Worm (Caenorhabditis elegans): Measurements from ENCODE around the gene ule-4.

The ule-4 gene

DNA sequence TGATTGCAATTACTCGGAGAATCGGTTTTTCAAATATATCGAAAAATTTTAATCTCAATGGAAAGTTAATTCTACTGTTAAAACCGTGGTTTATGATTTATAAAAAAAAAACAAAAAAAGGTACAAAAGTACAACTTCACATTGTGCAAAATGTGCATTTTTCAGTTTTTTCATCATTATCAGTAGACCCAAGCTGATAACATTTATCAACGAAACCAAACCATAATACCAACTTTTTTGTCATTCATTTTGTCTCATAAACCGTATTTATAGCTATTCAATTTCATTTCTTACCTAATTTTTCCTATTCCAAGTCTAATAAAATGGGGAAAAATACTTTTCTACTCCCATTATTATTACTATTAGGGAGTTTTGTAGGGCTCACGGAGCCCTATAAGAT, 8.4 kb downstream of the ule-4 start, which contains the start of gene ugt-22:
Gene ugt-22 (plus strand): TSS at position 234 of the 400 bp plus-strand sequence.
- peak; percentile 83 for TF ChIP-seq pqm-1 (tag; optimal IDR thresholded peaks at IDR 0.05)
- TF ChIP-seq elt-2 (tag; optimal IDR thresholded peaks at IDR 0.05): peak; percentile 86
- TF ChIP-seq skn-1 (tag; optimal IDR thresholded peaks at IDR 0.05): peak; percentile 22
- TF ChIP-seq nhr-76 (tag; optimal IDR thresholded peaks at IDR 0.05): no peak
- no peak for TF ChIP-seq egl-5 (tag; optimal IDR thresholded peaks at IDR 0.05)
- TF ChIP-seq nhr-237 (tag; optimal IDR thresholded peaks at IDR 0.05): no peak

DNA sequence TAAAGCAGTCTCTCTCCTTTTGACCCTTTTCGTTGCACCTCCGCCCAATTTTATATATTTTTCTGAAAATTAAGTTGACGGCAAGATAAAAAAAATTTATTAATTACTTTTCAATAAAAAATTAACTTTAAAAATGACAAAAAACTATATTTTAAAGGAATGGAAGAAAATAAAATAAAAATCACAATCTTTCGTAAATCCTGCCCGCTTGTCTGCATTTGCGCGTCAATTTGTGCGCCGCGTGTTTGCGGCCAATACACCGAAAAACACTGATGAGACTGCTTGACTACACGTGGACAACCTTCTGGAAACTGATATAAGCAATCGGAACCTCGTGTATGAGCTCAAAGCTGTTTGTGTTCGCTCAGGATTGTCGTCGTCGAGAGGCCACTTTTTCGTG, 10.5 kb downstream of the ule-4 start, which contains the start of gene C08F11.7:
Gene C08F11.7 (plus strand): TSS at position 301 of the 400 bp plus-strand sequence.
- TF ChIP-seq pqm-1 (tag; optimal IDR thresholded peaks at IDR 0.05) (no peak), egl-27 (tag; optimal IDR thresholded peaks at IDR 0.05) (no peak), nhr-11 (tag; optimal IDR thresholded peaks at IDR 0.05) (no peak), tbx-2 (tag; optimal IDR thresholded peaks at IDR 0.05) (no peak), ceh-28 (tag; optimal IDR thresholded peaks at IDR 0.05) (no peak), elt-3 (tag; optimal IDR thresholded peaks at IDR 0.05) (no peak)

DNA sequence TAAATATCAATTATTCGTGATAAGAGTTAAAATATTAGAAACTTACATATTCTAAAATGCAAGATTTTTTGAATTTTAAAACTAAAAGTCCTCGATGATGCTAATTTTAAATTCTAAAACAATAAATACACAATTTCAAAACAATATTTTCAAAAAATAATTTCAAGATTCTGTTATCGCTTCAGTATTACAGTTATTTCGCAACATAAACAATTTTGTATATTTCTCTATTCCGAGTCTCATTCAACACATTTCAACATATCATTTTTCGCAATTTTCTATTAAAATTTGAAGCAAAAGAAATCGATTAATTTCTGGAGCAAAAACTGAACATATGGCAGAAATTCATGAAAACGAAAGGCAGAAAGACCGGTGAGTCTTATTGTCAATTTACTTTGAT, 14.3 kb downstream of the ule-4 start, which contains the start of gene fbxa-98:
Gene fbxa-98 (plus strand): TSS at position 243 of the 400 bp plus-strand sequence.
- TF ChIP-seq daf-12 (tag; optimal IDR thresholded peaks at IDR 0.05): no peak
- no peak for TF ChIP-seq nhr-12 (tag; optimal IDR thresholded peaks at IDR 0.05)
- no peak for TF ChIP-seq lin-39 (tag; optimal IDR thresholded peaks at IDR 0.05)
- no peak for TF ChIP-seq ceh-28 (tag; optimal IDR thresholded peaks at IDR 0.05)
- TF ChIP-seq snpc-4 (tag; optimal IDR thresholded peaks at IDR 0.05): no peak
- TF ChIP-seq ZK546.5 (tag; optimal IDR thresholded peaks at IDR 0.05): no peak
- TF ChIP-seq nhr-43 (tag; optimal IDR thresholded peaks at IDR 0.05; ENCODE audit: poor library complexity, severe bottlenecking): no peak
- no peak for TF ChIP-seq fos-1 (tag; optimal IDR thresholded peaks at IDR 0.05)
- no peak for TF ChIP-seq elt-2 (tag; optimal IDR thresholded peaks at IDR 0.05)
- no peak for TF ChIP-seq nhr-28 (tag; optimal IDR thresholded peaks at IDR 0.05)
- no peak for TF ChIP-seq nhr-11 (tag; optimal IDR thresholded peaks at IDR 0.05)
- no peak for TF ChIP-seq nhr-67 (tag; optimal IDR thresholded peaks at IDR 0.05)
- TF ChIP-seq sea-2 (GFP tag; optimal IDR thresholded peaks at IDR 0.05): no peak
- no peak for TF ChIP-seq unc-39 (tag; optimal IDR thresholded peaks at IDR 0.05)

DNA sequence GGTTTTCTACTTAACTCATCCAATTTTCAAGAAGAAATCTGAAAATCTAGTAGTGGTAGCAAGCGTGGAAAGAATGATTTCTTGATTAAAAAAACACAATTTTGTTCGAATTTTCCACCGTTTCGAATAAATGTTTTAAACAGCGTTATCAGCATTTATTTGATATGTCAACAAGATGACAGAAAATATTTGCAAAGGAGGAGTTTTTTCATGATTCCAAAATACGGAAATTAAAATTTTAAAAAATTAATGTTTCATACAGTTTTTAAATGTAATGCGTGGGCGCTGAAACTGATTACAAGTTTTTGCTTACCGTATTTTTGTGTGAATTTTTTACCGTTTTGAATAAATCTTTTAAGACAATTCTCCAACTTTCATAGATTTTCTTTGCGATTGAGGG, 14.8 kb downstream of the ule-4 start:
- TF ChIP-seq hmg-11 (tag; optimal IDR thresholded peaks at IDR 0.05): no peak
- peak; percentile 22 for TF ChIP-seq pha-4 (tag; optimal IDR thresholded peaks at IDR 0.05)

DNA sequence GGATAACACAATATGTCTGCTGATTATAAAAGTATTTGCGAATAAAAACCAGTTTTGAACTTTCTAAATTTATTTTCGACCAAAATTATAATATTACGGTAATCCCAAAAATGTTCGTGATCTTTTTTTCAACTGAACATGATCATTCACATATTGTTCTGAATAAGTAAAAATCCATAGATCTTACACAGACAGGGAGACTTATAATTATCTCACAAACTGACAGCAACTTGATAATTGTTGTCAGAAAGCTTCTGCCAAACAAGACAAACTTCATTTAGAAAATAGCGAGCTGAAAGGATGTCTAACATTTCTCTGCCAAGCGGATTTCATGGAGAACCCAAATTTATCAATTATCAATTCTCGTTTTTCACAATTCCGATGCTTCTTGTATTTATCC, 21.0 kb downstream of the ule-4 start, which contains the start of gene sru-21:
Gene sru-21 (plus strand): TSS at position 301 of the 400 bp plus-strand sequence.
- TF ChIP-seq hmg-11 (tag; optimal IDR thresholded peaks at IDR 0.05) (no peak), nhr-43 (tag; optimal IDR thresholded peaks at IDR 0.05; ENCODE audit: poor library complexity, severe bottlenecking) (no peak), nhr-12 (tag; optimal IDR thresholded peaks at IDR 0.05) (no peak), nhr-76 (tag; optimal IDR thresholded peaks at IDR 0.05) (no peak), pha-4 (tag; optimal IDR thresholded peaks at IDR 0.05) (no peak), unc-62 (GFP tag; optimal IDR thresholded peaks at IDR 0.05) (no peak), eor-1 (tag; optimal IDR thresholded peaks at IDR 0.05) (no peak), elt-3 (tag; optimal IDR thresholded peaks at IDR 0.05) (no peak), aly-2 (tag; optimal IDR thresholded peaks at IDR 0.05) (no peak), ZK546.5 (tag; optimal IDR thresholded peaks at IDR 0.05) (no peak), egl-5 (tag; optimal IDR thresholded peaks at IDR 0.05) (no peak), sea-2 (GFP tag; optimal IDR thresholded peaks at IDR 0.05) (no peak), skn-1 (tag; optimal IDR thresholded peaks at IDR 0.05) (no peak), ztf-11 (tag; optimal IDR thresholded peaks at IDR 0.05) (no peak), nhr-25 (tag; optimal IDR thresholded peaks at IDR 0.05) (no peak)

DNA sequence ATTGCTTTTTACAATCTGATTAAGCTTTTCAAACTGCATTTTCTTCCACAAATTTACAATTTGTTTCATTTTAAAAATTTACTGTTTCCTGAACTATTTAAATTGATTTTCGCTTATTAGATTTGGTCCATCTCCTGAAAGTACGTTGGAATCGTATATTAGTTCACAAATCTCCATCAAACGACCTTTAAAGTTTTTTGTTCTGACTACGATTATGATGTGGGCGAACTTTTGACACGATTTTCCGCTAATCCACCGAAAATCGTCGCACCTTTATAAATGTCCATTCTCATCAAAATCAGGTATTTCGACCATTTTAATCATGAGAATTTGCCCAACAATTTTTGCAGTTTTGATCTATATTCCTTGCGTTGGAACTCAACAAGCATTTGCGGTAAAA, 23.9 kb downstream of the ule-4 start, which contains the start of gene C08F11.1:
Gene C08F11.1 (plus strand): TSS at position 301 of the 400 bp plus-strand sequence.
- no peak for TF ChIP-seq nhr-77 (tag; optimal IDR thresholded peaks at IDR 0.05)
- TF ChIP-seq mml-1 (tag; optimal IDR thresholded peaks at IDR 0.05): no peak
- TF ChIP-seq nhr-76 (tag; optimal IDR thresholded peaks at IDR 0.05): no peak
- no peak for TF ChIP-seq ztf-4 (tag; optimal IDR thresholded peaks at IDR 0.05)
- TF ChIP-seq hmg-11 (tag; optimal IDR thresholded peaks at IDR 0.05): no peak
- no peak for TF ChIP-seq nfya-1 (tag; optimal IDR thresholded peaks at IDR 0.05; ENCODE audit: insufficient read depth)
- no peak for TF ChIP-seq daf-12 (tag; optimal IDR thresholded peaks at IDR 0.05)
- TF ChIP-seq ceh-82 (tag; optimal IDR thresholded peaks at IDR 0.05): no peak
- no peak for TF ChIP-seq elt-2 (tag; optimal IDR thresholded peaks at IDR 0.05)
- TF ChIP-seq lsy-12 (tag; optimal IDR thresholded peaks at IDR 0.05): no peak
- TF ChIP-seq jun-1 (tag; optimal IDR thresholded peaks at IDR 0.05): no peak
- TF ChIP-seq mdl-1 (tag; optimal IDR thresholded peaks at IDR 0.05): no peak
- TF ChIP-seq ZK546.5 (tag; optimal IDR thresholded peaks at IDR 0.05): no peak
- no peak for TF ChIP-seq fos-1 (tag; optimal IDR thresholded peaks at IDR 0.05)
- TF ChIP-seq nhr-43 (tag; optimal IDR thresholded peaks at IDR 0.05; ENCODE audit: poor library complexity, severe bottlenecking): no peak
